Worm (Caenorhabditis elegans) whole organism, L4/young adult: ENCODE results near the gene mct-4.

Source experiments
- W03F9.2 ChIP-seq: fragments of 150-350 bp; optimal IDR thresholded peaks from 2 replicates; lab custom pipeline; 2014; ENCODE audit warnings: missing biosample characterization, missing genetic modification characterization
- him-1 ChIP-seq: sonication (generic microtip); optimal IDR thresholded peaks from 2 replicates; lab custom pipeline; 2016; ENCODE audit warnings: missing genotype, missing genetic modification reagents, missing genetic modification characterization, missing compliant biosample characterization

DNA sequence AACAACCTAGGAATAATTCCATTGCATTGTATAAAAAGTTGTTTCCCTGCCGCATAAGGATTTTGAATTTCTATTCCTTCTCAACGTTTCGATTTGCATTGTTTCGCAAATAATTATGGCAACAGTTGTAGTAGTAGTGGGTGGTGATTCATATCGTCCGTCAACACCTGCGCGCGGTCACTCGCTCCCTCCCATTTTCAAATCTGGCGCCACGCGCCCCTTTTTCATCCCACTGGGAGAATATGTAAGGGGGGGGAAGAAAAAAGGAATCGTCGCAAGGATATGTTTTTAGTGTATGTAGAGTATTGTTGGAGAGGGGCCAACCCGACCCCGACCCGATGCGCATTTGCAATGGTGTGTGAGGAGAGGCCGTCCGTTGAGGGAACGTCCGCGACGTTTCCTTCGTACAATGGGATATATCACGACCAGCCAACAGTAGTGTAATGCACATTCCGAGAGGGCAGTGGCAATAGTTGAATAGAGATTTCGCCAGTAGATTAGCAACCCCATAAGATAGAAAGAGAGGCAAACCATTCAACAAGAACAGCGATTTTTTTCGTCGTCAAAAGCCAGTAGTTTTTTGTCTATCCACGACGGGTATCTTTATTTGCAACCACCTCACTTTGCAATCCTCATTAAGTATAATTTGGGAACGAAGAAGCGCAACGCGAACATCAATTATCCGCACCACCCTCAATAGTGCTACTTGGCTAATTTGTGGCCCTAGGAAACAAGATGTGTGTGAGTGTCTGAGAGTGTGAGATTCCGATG lies 31.5 kb upstream of the mct-4 start:
- no peak for TF ChIP-seq W03F9.2 (tag; lab: Kevin White, UChicago)
- no peak for TF ChIP-seq him-1
